Worm (Caenorhabditis elegans) whole organism, dauer: Measurements from ENCODE around the gene str-13.

Experiments used
- unc-62 ChIP-seq: sonication (generic microtip); optimal IDR thresholded peaks from 2 replicates; lab custom pipeline; 2017; ENCODE audit warnings: missing biosample characterization, missing genetic modification reagents, missing genetic modification characterization

Gene str-13

ce11 chrV:2727101-2727500 lies at the start of gene str-13:
str-13 (minus strand) TSS chrV:2727201.
- TF ChIP-seq unc-62 (GFP tag; lab: Kevin White, UChicago), result no peak

ce11 chrV:2774042-2774441 lies 47.0 kb upstream of the str-13 start, which contains the start of gene srj-18:
srj-18 (plus strand) TSS chrV:2774342.
- TF ChIP-seq unc-62 (GFP tag; lab: Kevin White, UChicago), result no peak

- TF ChIP-seq unc-62 (GFP tag; lab: Kevin White, UChicago), result no peak
Observed at ce11 chrV:2771560-2771959, 44.6 kb upstream of the str-13 start, which contains the start of gene srh-56. srh-56 (plus strand) TSS chrV:2771860.

ce11 chrV:2769754-2770153 lies 42.8 kb upstream of the str-13 start, which contains the start of gene dhs-15:
dhs-15 (minus strand) TSS chrV:2769854.
- TF ChIP-seq unc-62 (GFP tag; lab: Kevin White, UChicago), result no peak

- TF ChIP-seq unc-62 (GFP tag; lab: Kevin White, UChicago), result no peak
Observed at ce11 chrV:2767465-2767864, 40.5 kb upstream of the str-13 start, which contains the start of gene R05D8.9. R05D8.9 (minus strand) TSS chrV:2767565.

- TF ChIP-seq unc-62 (GFP tag; lab: Kevin White, UChicago), result no peak
Observed at ce11 chrV:2765052-2765451, 38.1 kb upstream of the str-13 start, which contains the start of gene dhs-14. dhs-14 (minus strand) TSS chrV:2765200.

- TF ChIP-seq unc-62 (GFP tag; lab: Kevin White, UChicago), result no peak
Observed at ce11 chrV:2763105-2763504, 36.1 kb upstream of the str-13 start, which contains the start of gene R05D8.7. R05D8.7 (minus strand) TSS chrV:2763208.

ce11 chrV:2761470-2761869 lies 34.5 kb upstream of the str-13 start:
- no peak for TF ChIP-seq unc-62 (GFP tag; lab: Kevin White, UChicago)

ce11 chrV:2759456-2759855 lies 32.5 kb upstream of the str-13 start, which contains the start of gene srg-58:
srg-58 (minus strand) TSS chrV:2759556.
- no peak for TF ChIP-seq unc-62 (GFP tag; lab: Kevin White, UChicago)

- TF ChIP-seq unc-62 (GFP tag; lab: Kevin White, UChicago), result no peak
Observed at ce11 chrV:2758437-2758836, 31.4 kb upstream of the str-13 start.

ce11 chrV:2757226-2757893 lies 30.4 kb upstream of the str-13 start, which contains the start of gene srx-28:
srx-28 (minus strand) TSS chrV:2757276.
- TF ChIP-seq unc-62 (GFP tag; lab: Kevin White, UChicago), result no peak

ce11 chrV:2753007-2753406 lies 26.0 kb upstream of the str-13 start, which contains the start of gene srx-26:
srx-26 (minus strand) TSS chrV:2753107.
- TF ChIP-seq unc-62 (GFP tag; lab: Kevin White, UChicago), result no peak

- TF ChIP-seq unc-62 (GFP tag; lab: Kevin White, UChicago), result no peak
Observed at ce11 chrV:2750006-2750405, 23.0 kb upstream of the str-13 start, which contains the start of gene srx-24. srx-24 (minus strand) TSS chrV:2750106.

- no peak for TF ChIP-seq unc-62 (GFP tag; lab: Kevin White, UChicago)
Observed at ce11 chrV:2746404-2746803, 19.4 kb upstream of the str-13 start.

ce11 chrV:2742298-2742697 lies 15.3 kb upstream of the str-13 start, which contains the start of gene srg-62:
srg-62 (minus strand) TSS chrV:2742398.
- no peak for TF ChIP-seq unc-62 (GFP tag; lab: Kevin White, UChicago)

ce11 chrV:2740228-2740627 lies 13.2 kb upstream of the str-13 start, which contains the start of gene srg-61:
srg-61 (minus strand) TSS chrV:2740328.
- no peak for TF ChIP-seq unc-62 (GFP tag; lab: Kevin White, UChicago)

ce11 chrV:2739607-2740006 lies 12.6 kb upstream of the str-13 start:
- TF ChIP-seq unc-62 (GFP tag; lab: Kevin White, UChicago), result no peak
